Worm (Caenorhabditis elegans) whole organism, L4 larva: ENCODE results near the gene Y97E10C.1.
A peak's percentile ranks its signal among the peaks of the same experiment; 100 is the strongest.

ENCODE experiments used
- F49E8.2 ChIP-seq: sonication (generic microtip); optimal IDR thresholded peaks from 2 replicates; lab custom pipeline; 2016; ENCODE audit warnings: missing compliant biosample characterization, mild to moderate bottlenecking, missing genetic modification characterization, borderline replicate concordance
- T20F7.1 ChIP-seq: fragments of 200-800 bp; sonication (Bioruptor generic); optimal IDR thresholded peaks from 2 replicates; lab custom pipeline; 2018; ENCODE audit warnings: mild to moderate bottlenecking, missing genetic modification characterization, missing compliant biosample characterization
- T26A8.4 ChIP-seq: fragments of 200-800 bp; sonication (Bioruptor generic); IDR thresholded peaks from 2 replicates; pipeline ENCODE4 v1.3.6; 2022; ENCODE audit warnings: missing genetic modification characterization, missing compliant biosample characterization
- Y75B8A.6 ChIP-seq: fragments of 200-800 bp; sonication (Bioruptor generic); IDR thresholded peaks from 2 replicates; pipeline ENCODE4 v1.3.6; 2022; ENCODE audit warnings: missing genetic modification reagents, missing genetic modification characterization, missing compliant biosample characterization
- aha-1 ChIP-seq: fragments of 150-350 bp; peaks from one replicate; lab custom pipeline; 2014; ENCODE audit warnings: missing biosample characterization, missing genetic modification characterization
- aly-2 ChIP-seq: sonication (generic microtip); optimal IDR thresholded peaks from 2 replicates; lab custom pipeline; 2018; ENCODE audit warnings: missing biosample characterization, missing genetic modification characterization
- ama-1 ChIP-seq: fragments of 150-350 bp; optimal IDR thresholded peaks from 2 replicates; lab custom pipeline; 2014; ENCODE audit warnings: inconsistent platforms, mixed read lengths
- arid-1 ChIP-seq: fragments of 200-800 bp; sonication (Bioruptor generic); conservative IDR thresholded peaks from 2 replicates; pipeline ENCODE4 v1.3.6; 2022; ENCODE audit warnings: missing genetic modification reagents, missing genetic modification characterization, missing compliant biosample characterization
- ceh-28 ChIP-seq: fragments of 150-350 bp; optimal IDR thresholded peaks from 2 replicates; lab custom pipeline; 2014; ENCODE audit warnings: missing biosample characterization, missing genetic modification reagents, missing genetic modification characterization
- ceh-32 ChIP-seq: sonication (generic microtip); optimal IDR thresholded peaks from 2 replicates; lab custom pipeline; 2016; ENCODE audit warnings: mild to moderate bottlenecking, missing genetic modification characterization, missing compliant biosample characterization; ENCODE audit not compliant: poor library complexity
- ceh-44 ChIP-seq: fragments of 200-800 bp; sonication (Bioruptor generic); IDR thresholded peaks from 2 replicates; pipeline ENCODE4 v1.3.6; 2022; ENCODE audit warnings: missing genetic modification reagents, missing genetic modification characterization, missing compliant biosample characterization
- ceh-62 ChIP-seq: sonication (generic microtip); optimal IDR thresholded peaks from 2 replicates; lab custom pipeline; 2017; ENCODE audit warnings: missing biosample characterization, missing genetic modification characterization
- ctbp-1 ChIP-seq: fragments of 200-800 bp; sonication (Bioruptor generic); IDR thresholded peaks from 2 replicates; pipeline ENCODE4 v1.3.6; 2022; ENCODE audit warnings: missing genetic modification reagents, missing genetic modification characterization, missing compliant biosample characterization
- dve-1 ChIP-seq: sonication (generic microtip); optimal IDR thresholded peaks from 2 replicates; lab custom pipeline; 2017; ENCODE audit warnings: antibody characterized with exemption, mild to moderate bottlenecking, missing genetic modification characterization, missing compliant biosample characterization; ENCODE audit not compliant: insufficient read depth
- egl-43 ChIP-seq: fragments of 200-800 bp; sonication (Bioruptor generic); IDR thresholded peaks from 2 replicates; pipeline ENCODE4 v1.3.6; 2022; ENCODE audit warnings: missing genetic modification reagents, missing genetic modification characterization, missing compliant biosample characterization
- hlh-30 ChIP-seq: sonication (generic microtip); optimal IDR thresholded peaks from 2 replicates; lab custom pipeline; 2017; ENCODE audit warnings: antibody characterized with exemption, mild to moderate bottlenecking, missing genetic modification characterization, missing compliant biosample characterization; ENCODE audit not compliant: insufficient read depth
- lim-7 ChIP-seq: fragments of 200-800 bp; sonication (Bioruptor generic); IDR thresholded peaks from 2 replicates; pipeline ENCODE4 v1.3.6; 2022; ENCODE audit warnings: missing genetic modification characterization, missing compliant biosample characterization
- lin-13 ChIP-seq: fragments of 150-350 bp; optimal IDR thresholded peaks from 2 replicates; lab custom pipeline; 2014; ENCODE audit warnings: missing biosample characterization, missing genetic modification reagents, missing genetic modification characterization
- lir-3 ChIP-seq: sonication (generic microtip); optimal IDR thresholded peaks from 2 replicates; lab custom pipeline; 2016; ENCODE audit warnings: mild to moderate bottlenecking, missing genetic modification characterization, missing compliant biosample characterization
- lsy-2 ChIP-seq, 2 experiments: fragments of 150-350 bp in 1 of 2; sonication (generic microtip) in 1 of 2; optimal IDR thresholded peaks; 2 replicates each; lab custom pipeline; 2014 to 2017; ENCODE audit warnings: missing biosample characterization in 2 of 2, missing genetic modification characterization in 2 of 2
- madf-5 ChIP-seq, 2 experiments: fragments of 200-800 bp; sonication (Bioruptor generic); IDR thresholded peaks; 2 replicates each; pipeline ENCODE4 v1.3.6; 2022; ENCODE audit warnings: missing compliant biosample characterization in 2 of 2, missing genetic modification characterization in 2 of 2
- madf-9 ChIP-seq: fragments of 200-800 bp; sonication (Bioruptor generic); conservative IDR thresholded peaks from 2 replicates; pipeline ENCODE4 v1.3.6; 2022; ENCODE audit warnings: missing genetic modification reagents, missing genetic modification characterization, missing compliant biosample characterization
- mdl-1 ChIP-seq, 2 experiments: fragments of 150-350 bp in 1 of 2; sonication (generic microtip) in 1 of 2; optimal IDR thresholded peaks; 2 replicates each; lab custom pipeline; 2014 to 2017; ENCODE audit warnings: missing biosample characterization in 2 of 2, missing genetic modification characterization in 2 of 2
- mxl-3 ChIP-seq: fragments of 200-800 bp; sonication (Bioruptor generic); optimal IDR thresholded peaks from 2 replicates; lab custom pipeline; 2018; ENCODE audit warnings: mild to moderate bottlenecking, missing genetic modification characterization, missing compliant biosample characterization
- nhr-10 ChIP-seq: fragments of 150-350 bp; optimal IDR thresholded peaks from 2 replicates; lab custom pipeline; 2014; ENCODE audit warnings: missing biosample characterization, missing genetic modification characterization
- nhr-111 ChIP-seq: fragments of 200-800 bp; sonication (Bioruptor generic); optimal IDR thresholded peaks from 2 replicates; lab custom pipeline; 2018; ENCODE audit warnings: mild to moderate bottlenecking, missing genetic modification characterization, missing compliant biosample characterization
- nhr-25 ChIP-seq: sonication (generic microtip); optimal IDR thresholded peaks from 2 replicates; lab custom pipeline; 2017; ENCODE audit warnings: missing genetic modification characterization, mild to moderate bottlenecking, missing compliant biosample characterization, antibody characterized with exemption, moderate library complexity, borderline replicate concordance; ENCODE audit not compliant: insufficient read depth
- nhr-28 ChIP-seq: fragments of 150-350 bp; optimal IDR thresholded peaks from 2 replicates; lab custom pipeline; 2014; ENCODE audit warnings: missing biosample characterization, missing genetic modification characterization
- nhr-6 ChIP-seq: fragments of 150-350 bp; optimal IDR thresholded peaks from 2 replicates; lab custom pipeline; 2014; ENCODE audit warnings: missing biosample characterization, missing genetic modification characterization
- sdz-12 ChIP-seq: fragments of 200-800 bp; sonication (Bioruptor generic); optimal IDR thresholded peaks from 2 replicates; lab custom pipeline; 2018; ENCODE audit warnings: mild to moderate bottlenecking, missing genetic modification characterization, missing compliant biosample characterization
- set-16 ChIP-seq: fragments of 200-800 bp; sonication (Bioruptor generic); IDR thresholded peaks from 2 replicates; pipeline ENCODE4 v1.3.6; 2022; ENCODE audit warnings: missing genetic modification reagents, missing genetic modification characterization, missing compliant biosample characterization
- snpc-4 ChIP-seq: fragments of 150-350 bp; optimal IDR thresholded peaks from 2 replicates; lab custom pipeline; 2014; ENCODE audit warnings: missing biosample characterization, missing genetic modification characterization
- unc-39 ChIP-seq: sonication (generic microtip); optimal IDR thresholded peaks from 2 replicates; lab custom pipeline; 2017; ENCODE audit warnings: missing biosample characterization, missing genetic modification characterization
- unc-62 ChIP-seq, 3 experiments: fragments of 150-350 bp in 1 of 3; sonication (generic microtip); optimal IDR thresholded peaks in 2 of 3; peaks in 1 of 3; 1 replicate in 1 of 3; 2 replicates in 2 of 3; lab custom pipeline; 2014 to 2017; ENCODE audit warnings: missing biosample characterization in 3 of 3, missing genetic modification characterization in 3 of 3, missing genetic modification reagents in 3 of 3, missing genotype in 1 of 3
- zag-1 ChIP-seq: fragments of 150-350 bp; optimal IDR thresholded peaks from 2 replicates; lab custom pipeline; 2014; ENCODE audit warnings: missing biosample characterization, missing genetic modification characterization
- zip-2 ChIP-seq: fragments of 150-350 bp; optimal IDR thresholded peaks from 2 replicates; lab custom pipeline; 2014; ENCODE audit warnings: missing biosample characterization, missing genetic modification characterization
- ztf-11 ChIP-seq: fragments of 150-350 bp; optimal IDR thresholded peaks from 2 replicates; lab custom pipeline; 2014; ENCODE audit warnings: missing biosample characterization, missing genetic modification characterization

Gene Y97E10C.1

ce11 chrV:7683907-7684655 is 44.6 kb upstream of the Y97E10C.1 start, which contains the start of gene sre-11:
sre-11 (minus strand) TSS chrV:7683957.
- peak in 1 of 2 experiments; percentile 68 for TF ChIP-seq unc-62 (GFP tag; optimal IDR thresholded peaks at IDR 0.05 in 1 of 2; lab: Kevin White, UChicago)
- TF ChIP-seq unc-62 (tag; optimal IDR thresholded peaks at IDR 0.05; lab: Kevin White, UChicago): no peak
- TF ChIP-seq nhr-10 (tag; lab: Kevin White, UChicago): no peak
- TF ChIP-seq T20F7.1 (GFP tag; lab: Kevin White, UChicago): no peak
- no peak for TF ChIP-seq zag-1 (tag; lab: Kevin White, UChicago)

ce11 chrV:7686189-7686588 is 42.5 kb upstream of the Y97E10C.1 start, which contains the start of the genes nhr-94 and nhr-152:
nhr-94 (minus strand) TSS chrV:7686335.
nhr-152 (plus strand) TSS chrV:7686350.
- TF ChIP-seq Y75B8A.6 (GFP tag; lab: Robert Waterston, UW) (no peak), F49E8.2 (no peak), nhr-28 (peak; percentile 46), hlh-30 (tag; lab: Kevin White, UChicago) (peak; percentile 58), zip-2 (tag; lab: Kevin White, UChicago) (no peak), mxl-3 (GFP tag; lab: Kevin White, UChicago) (peak; percentile 59), aha-1 (tag; lab: Kevin White, UChicago) (peak; percentile 60), ama-1 (no peak), nhr-25 (peak; percentile 0), madf-5 (GFP tag; IDR thresholded peaks at IDR 0.05; lab: Robert Waterston, UW) (no peak), dve-1 (tag; lab: Kevin White, UChicago) (no peak), set-16 (GFP tag; lab: Robert Waterston, UW) (no peak), lin-13 (GFP tag; lab: Kevin White, UChicago) (no peak), madf-9 (GFP tag; lab: Robert Waterston, UW) (no peak), arid-1 (GFP tag; lab: Robert Waterston, UW) (no peak), ctbp-1 (GFP tag; lab: Robert Waterston, UW) (no peak), T26A8.4 (GFP tag; lab: Robert Waterston, UW) (no peak)

DNA sequence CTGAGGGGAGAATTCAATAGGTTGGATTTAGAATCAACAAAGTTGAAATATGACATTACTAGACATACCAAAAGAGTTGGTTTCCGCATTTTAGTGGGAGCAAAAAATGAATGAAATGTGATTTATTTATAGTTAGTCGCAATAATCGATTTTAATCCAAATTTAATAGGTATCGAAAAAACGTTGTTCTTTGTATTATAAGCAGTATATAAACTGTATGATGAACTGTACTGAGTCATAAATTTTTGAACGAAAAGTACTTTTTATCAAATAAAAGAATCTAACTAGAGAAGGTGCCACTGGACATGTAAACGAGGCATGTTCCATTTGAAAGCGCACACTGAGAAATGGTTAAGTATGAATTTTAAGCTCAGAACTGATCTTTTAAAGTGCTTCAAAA is 38.8 kb upstream of the Y97E10C.1 start, which contains the start of gene C12D5.9:
Gene C12D5.9, minus strand, starts transcription at position 101 of the 400 bp plus-strand sequence.
- TF ChIP-seq nhr-6 (tag; lab: Kevin White, UChicago) (no peak), ceh-28 (no peak), nhr-28 (no peak), sdz-12 (GFP tag; lab: Kevin White, UChicago) (no peak), mdl-1 (tag; optimal IDR thresholded peaks at IDR 0.05; lab: Kevin White, UChicago) (no peak), lim-7 (GFP tag; lab: Robert Waterston, UW) (no peak), lir-3 (tag; lab: Kevin White, UChicago) (no peak), ztf-11 (no peak), set-16 (GFP tag; lab: Robert Waterston, UW) (no peak), ceh-62 (tag; lab: Kevin White, UChicago) (no peak), aly-2 (tag; lab: Kevin White, UChicago) (no peak), egl-43 (GFP tag; lab: Robert Waterston, UW) (no peak), nhr-111 (GFP tag; lab: Kevin White, UChicago) (no peak), ceh-44 (GFP tag; lab: Robert Waterston, UW) (no peak), lsy-2 (tag; optimal IDR thresholded peaks at IDR 0.05; lab: Kevin White, UChicago) (no peak), unc-39 (tag; lab: Kevin White, UChicago) (no peak), ceh-32 (tag; lab: Kevin White, UChicago) (no peak), snpc-4 (tag; lab: Kevin White, UChicago) (no peak)
